Fruit fly (Drosophila melanogaster) whole organism, embryonic: ENCODE results near the gene CG43407.

Experiments used
- Ada2b ChIP-seq: fragments of 200-800 bp; sonication (Bioruptor generic); IDR thresholded peaks from 2 replicates; pipeline ENCODE4 v1.3.6; 2022; ENCODE audit warnings: missing biosample characterization, missing genetic modification characterization
- Antp ChIP-seq: fragments of 200-800 bp; sonication (Bioruptor generic); optimal IDR thresholded peaks from 3 replicates; lab custom pipeline; 2016; ENCODE audit warnings: missing biosample characterization, missing genetic modification characterization
- Blimp-1 ChIP-seq: fragments of 200-800 bp; sonication (Bioruptor generic); optimal IDR thresholded peaks from 3 replicates; lab custom pipeline; 2018; ENCODE audit warnings: missing biosample characterization, missing genetic modification characterization, mild to moderate bottlenecking, moderate library complexity, missing genetic modification reagents
- CG10147 ChIP-seq: fragments of 200-800 bp; sonication (Bioruptor generic); optimal IDR thresholded peaks from 2 replicates; lab custom pipeline; 2019; ENCODE audit warnings: missing biosample characterization, mild to moderate bottlenecking, missing genetic modification characterization, moderate library complexity
- CG1024 ChIP-seq: fragments of 200-800 bp; sonication (Bioruptor generic); IDR thresholded peaks from 2 replicates; pipeline ENCODE4 v1.3.6; 2022; ENCODE audit warnings: missing biosample characterization, missing genetic modification characterization
- CG10431 ChIP-seq: fragments of 200-800 bp; sonication (Bioruptor generic); optimal IDR thresholded peaks from 3 replicates; lab custom pipeline; 2018; ENCODE audit warnings: missing biosample characterization, mild to moderate bottlenecking, missing genetic modification characterization
- CG11560 ChIP-seq: fragments of 200-800 bp; sonication (Bioruptor generic); IDR thresholded peaks from 3 replicates; pipeline ENCODE4 v1.3.6; 2022; ENCODE audit warnings: missing biosample characterization, missing genetic modification characterization
- CG12071 ChIP-seq: fragments of 200-800 bp; sonication (Bioruptor generic); optimal IDR thresholded peaks from 3 replicates; lab custom pipeline; 2018; ENCODE audit warnings: missing biosample characterization, mild to moderate bottlenecking, missing genetic modification characterization
- CG13894 ChIP-seq: fragments of 200-800 bp; sonication (Bioruptor generic); optimal IDR thresholded peaks from 3 replicates; lab custom pipeline; 2018; ENCODE audit warnings: missing biosample characterization, mild to moderate bottlenecking, missing genetic modification characterization, moderate library complexity
- CG14441 ChIP-seq: fragments of 200-800 bp; sonication (Bioruptor generic); IDR thresholded peaks from 2 replicates; pipeline ENCODE4 v1.3.6; 2022; ENCODE audit warnings: missing biosample characterization, missing genetic modification characterization
- CG2202 ChIP-seq: fragments of 200-800 bp; sonication (Bioruptor generic); optimal IDR thresholded peaks from 2 replicates; lab custom pipeline; 2018; ENCODE audit warnings: missing biosample characterization, mild to moderate bottlenecking, missing genetic modification characterization
- CG31224 ChIP-seq: fragments of 200-800 bp; sonication (Bioruptor generic); IDR thresholded peaks from 2 replicates; pipeline ENCODE4 v1.3.6; 2022; ENCODE audit warnings: missing biosample characterization, missing genetic modification characterization
- CG6254 ChIP-seq: fragments of 200-800 bp; sonication (Bioruptor generic); optimal IDR thresholded peaks from 3 replicates; lab custom pipeline; 2017; ENCODE audit warnings: mild to moderate bottlenecking, missing biosample characterization, missing genetic modification reagents, missing genetic modification characterization
- CG6765 ChIP-seq: fragments of 200-800 bp; sonication (Bioruptor generic); optimal IDR thresholded peaks from 3 replicates; lab custom pipeline; 2017; ENCODE audit warnings: missing biosample characterization, mild to moderate bottlenecking, missing genetic modification characterization
- CG6791 ChIP-seq: fragments of 200-800 bp; sonication (Bioruptor generic); IDR thresholded peaks from 3 replicates; pipeline ENCODE4 v1.3.6; 2022; ENCODE audit warnings: missing biosample characterization, missing genetic modification characterization; ENCODE audit not compliant: partially characterized antibody
- CG8359 ChIP-seq: fragments of 200-800 bp; sonication (Bioruptor generic); optimal IDR thresholded peaks from 2 replicates; lab custom pipeline; 2017; ENCODE audit warnings: missing biosample characterization, mild to moderate bottlenecking, missing genetic modification characterization, borderline replicate concordance
- CG8924 ChIP-seq: fragments of 200-800 bp; optimal IDR thresholded peaks from 3 replicates; lab custom pipeline; 2019; ENCODE audit warnings: missing biosample characterization, mild to moderate bottlenecking, missing genetic modification characterization, moderate library complexity
- CG9609 ChIP-seq: fragments of 200-800 bp; sonication (Bioruptor generic); optimal IDR thresholded peaks from 3 replicates; lab custom pipeline; 2016; ENCODE audit warnings: missing biosample characterization, missing genetic modification characterization
- CG9876 ChIP-seq: fragments of 200-800 bp; sonication (Bioruptor generic); optimal IDR thresholded peaks from 2 replicates; lab custom pipeline; 2016; ENCODE audit warnings: missing biosample characterization, missing genetic modification characterization
- CHES-1-like ChIP-seq: fragments of 200-800 bp; sonication (Bioruptor generic); optimal IDR thresholded peaks from 2 replicates; lab custom pipeline; 2016; ENCODE audit warnings: missing biosample characterization, missing genetic modification characterization
- D19A ChIP-seq: fragments of 200-800 bp; optimal IDR thresholded peaks from 3 replicates; lab custom pipeline; 2019; ENCODE audit warnings: missing biosample characterization, mild to moderate bottlenecking, missing genetic modification characterization, moderate library complexity
- D19B ChIP-seq: fragments of 200-800 bp; sonication (Bioruptor generic); optimal IDR thresholded peaks from 2 replicates; lab custom pipeline; 2017; ENCODE audit warnings: missing biosample characterization, mild to moderate bottlenecking, missing genetic modification characterization
- Dad ChIP-seq: fragments of 200-800 bp; sonication (Bioruptor generic); optimal IDR thresholded peaks from 3 replicates; lab custom pipeline; 2016; ENCODE audit warnings: missing biosample characterization, missing genetic modification characterization
- Hey ChIP-seq: fragments of 200-800 bp; sonication (Bioruptor generic); optimal IDR thresholded peaks from 3 replicates; lab custom pipeline; 2018; ENCODE audit warnings: missing biosample characterization, mild to moderate bottlenecking, missing genetic modification characterization
- Lpt ChIP-seq: fragments of >200 bp; optimal IDR thresholded peaks from 2 replicates; lab custom pipeline; 2018; ENCODE audit warnings: missing biosample characterization, missing genetic modification characterization
- NC2α ChIP-seq: fragments of 200-800 bp; sonication (Bioruptor generic); optimal IDR thresholded peaks from 2 replicates; lab custom pipeline; 2016; ENCODE audit warnings: missing biosample characterization, missing genetic modification characterization
- Pdp1 ChIP-seq, 2 experiments: fragments of 200-800 bp; sonication (Bioruptor generic); optimal IDR thresholded peaks; 3 replicates each; lab custom pipeline; 2016; ENCODE audit warnings: missing biosample characterization in 2 of 2, missing genetic modification characterization in 2 of 2, mild to moderate bottlenecking in 1 of 2, moderate library complexity in 1 of 2
- Taf1 ChIP-seq: fragments of 200-800 bp; sonication (Bioruptor generic); IDR thresholded peaks from 2 replicates; pipeline ENCODE4 v1.3.6; 2022; ENCODE audit warnings: missing biosample characterization, missing genetic modification characterization
- amos ChIP-seq: fragments of 200-800 bp; sonication (Bioruptor generic); IDR thresholded peaks from 2 replicates; pipeline ENCODE4 v1.3.6; 2022; ENCODE audit warnings: missing biosample characterization, missing genetic modification characterization; ENCODE audit not compliant: partially characterized antibody
- caup ChIP-seq: fragments of 200-800 bp; sonication (Bioruptor generic); optimal IDR thresholded peaks from 3 replicates; lab custom pipeline; 2017; ENCODE audit warnings: missing biosample characterization, mild to moderate bottlenecking, missing genetic modification characterization, moderate library complexity; ENCODE audit not compliant: severe bottlenecking
- ci ChIP-seq: fragments of 200-800 bp; sonication (Bioruptor generic); IDR thresholded peaks from 3 replicates; pipeline ENCODE4 v1.3.6; 2022; ENCODE audit warnings: missing biosample characterization, missing genetic modification characterization
- crol ChIP-seq: fragments of 200-800 bp; sonication (Bioruptor generic); IDR thresholded peaks from 2 replicates; pipeline ENCODE4 v1.3.6; 2022; ENCODE audit warnings: missing biosample characterization, missing genetic modification characterization
- da ChIP-seq: fragments of 200-800 bp; sonication (Bioruptor generic); optimal IDR thresholded peaks from 2 replicates; lab custom pipeline; 2016; ENCODE audit warnings: missing biosample characterization, missing genetic modification characterization
- dan ChIP-seq: fragments of 200-800 bp; sonication (Bioruptor generic); IDR thresholded peaks from 2 replicates; pipeline ENCODE4 v1.3.6; 2022; ENCODE audit warnings: missing biosample characterization, missing genetic modification characterization
- dati ChIP-seq: fragments of 200-800 bp; sonication (Bioruptor generic); IDR thresholded peaks from 2 replicates; pipeline ENCODE4 v1.3.6; 2022; ENCODE audit warnings: missing biosample characterization, missing genetic modification characterization
- dmrt99B ChIP-seq: fragments of 200-800 bp; sonication (Bioruptor generic); optimal IDR thresholded peaks from 2 replicates; lab custom pipeline; 2018; ENCODE audit warnings: missing biosample characterization, mild to moderate bottlenecking, missing genetic modification characterization, moderate library complexity
- gem ChIP-seq: fragments of 200-800 bp; sonication (Bioruptor generic); optimal IDR thresholded peaks from 2 replicates; lab custom pipeline; 2019; ENCODE audit warnings: missing biosample characterization, mild to moderate bottlenecking, missing genetic modification characterization, moderate library complexity
- gsb-n ChIP-seq: fragments of 200-800 bp; sonication (Bioruptor generic); optimal IDR thresholded peaks from 3 replicates; lab custom pipeline; 2018; ENCODE audit warnings: missing biosample characterization, mild to moderate bottlenecking, missing genetic modification characterization
- gt ChIP-seq: fragments of 200-800 bp; sonication (Bioruptor generic); IDR thresholded peaks from 2 replicates; pipeline ENCODE4 v1.3.6; 2022; ENCODE audit warnings: missing biosample characterization, missing genetic modification characterization
- inv ChIP-seq: fragments of 200-800 bp; sonication (Bioruptor generic); IDR thresholded peaks from 2 replicates; pipeline ENCODE4 v1.3.6; 2022; ENCODE audit warnings: missing biosample characterization, missing genetic modification characterization; ENCODE audit not compliant: partially characterized antibody
- mld ChIP-seq: fragments of 200-800 bp; sonication (Bioruptor generic); IDR thresholded peaks from 3 replicates; pipeline ENCODE4 v1.3.6; 2022; ENCODE audit warnings: missing biosample characterization, missing genetic modification characterization; ENCODE audit not compliant: partially characterized antibody
- nmo ChIP-seq: fragments of 200-800 bp; sonication (Bioruptor generic); optimal IDR thresholded peaks from 2 replicates; lab custom pipeline; 2018; ENCODE audit warnings: missing biosample characterization, mild to moderate bottlenecking, missing genetic modification characterization, moderate library complexity
- org-1 ChIP-seq: fragments of 200-800 bp; sonication (Bioruptor generic); optimal IDR thresholded peaks from 2 replicates; lab custom pipeline; 2017; ENCODE audit warnings: missing biosample characterization, missing genetic modification characterization
- pita ChIP-seq: fragments of 200-800 bp; sonication (Bioruptor generic); optimal IDR thresholded peaks from 2 replicates; lab custom pipeline; 2017; ENCODE audit warnings: missing biosample characterization, mild to moderate bottlenecking, missing genetic modification characterization
- pros ChIP-seq: fragments of 200-800 bp; sonication (Bioruptor generic); optimal IDR thresholded peaks from 3 replicates; lab custom pipeline; 2019; ENCODE audit warnings: missing biosample characterization, mild to moderate bottlenecking, missing genetic modification characterization, moderate library complexity
- sc ChIP-seq, 3 experiments: fragments of >200 bp in 2 of 3; fragments of 200-800 bp in 1 of 3; sonication (Bioruptor generic) in 1 of 3; optimal IDR thresholded peaks; 2 replicates in 2 of 3; 3 replicates in 1 of 3; lab custom pipeline; 2017; ENCODE audit warnings: mild to moderate bottlenecking in 1 of 3, missing biosample characterization in 1 of 3, missing genetic modification characterization in 1 of 3, missing genetic modification reagents in 1 of 3
- slp2 ChIP-seq: fragments of 200-800 bp; sonication (Bioruptor generic); optimal IDR thresholded peaks from 2 replicates; lab custom pipeline; 2016; ENCODE audit warnings: missing biosample characterization, missing genetic modification characterization
- tgo ChIP-seq: fragments of 200-800 bp; sonication (Bioruptor generic); IDR thresholded peaks from 3 replicates; pipeline ENCODE4 v1.3.6; 2022; ENCODE audit warnings: missing biosample characterization, missing genetic modification characterization
- zfh1 ChIP-seq: fragments of 200-800 bp; sonication (Bioruptor generic); IDR thresholded peaks from 3 replicates; pipeline ENCODE4 v1.3.6; 2022; ENCODE audit warnings: missing biosample characterization, missing genetic modification characterization

CG43407 gene

DNA sequence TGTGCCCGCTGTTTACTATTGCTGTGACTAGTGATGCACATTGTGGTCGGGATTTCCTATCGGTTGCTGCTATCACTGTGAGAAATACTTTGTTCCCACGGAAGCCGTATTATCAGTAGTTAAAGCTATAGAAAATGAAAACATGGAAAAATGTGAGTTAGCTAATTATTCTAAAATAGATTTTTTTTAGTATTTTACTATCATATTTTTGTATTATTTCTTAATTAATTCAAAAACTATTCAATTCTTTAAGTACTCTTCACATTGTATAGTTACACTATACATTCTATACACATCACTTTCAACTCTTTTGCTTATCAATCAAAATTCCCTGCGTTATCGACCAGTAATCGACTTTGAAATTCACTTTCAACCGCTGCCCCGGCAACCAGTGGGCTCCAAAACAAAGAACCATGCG is 44.5 kb upstream of the CG43407 start, which contains the start of the genes Naxd and CG14079 (continued):
- TF ChIP-seq mld (GFP tag; lab: Robert Waterston, UW) (no peak), CG10147 (no peak), Blimp-1 (GFP tag; lab: Kevin White, UChicago) (peak; percentile 60), pros (GFP tag; lab: Kevin White, UChicago) (no peak), CG31224 (GFP tag; lab: Robert Waterston, UW) (0 out of 2 replicates have a peak, but pooled peaks have one; percentile 29), CG9876 (GFP tag; lab: Kevin White, UChicago) (no peak), Lpt (GFP tag; lab: Kevin White, UChicago) (no peak), gt (GFP tag; lab: Robert Waterston, UW) (0 out of 2 replicates have a peak, but pooled peaks have one; percentile 10), dmrt99B (tag; lab: Kevin White, UChicago) (peak; percentile 70), inv (GFP tag; lab: Robert Waterston, UW) (no peak; the same call in 1 of the 2 replicates), tgo (peak; percentile 60; the same call in 2 of the 3 replicates), amos (GFP tag; lab: Robert Waterston, UW) (no peak; the same call in 1 of the 2 replicates), CHES-1-like (GFP tag; lab: Kevin White, UChicago) (peak; percentile 24), CG11560 (tag; lab: Robert Waterston, UW) (0 out of 3 replicates have a peak, but pooled peaks have one; percentile 31), NC2α (no peak), Pdp1 (GFP tag; optimal IDR thresholded peaks at IDR 0.05; lab: Kevin White, UChicago) (peak; percentile 34 to 60), slp2 (GFP tag; lab: Kevin White, UChicago) (no peak), crol (GFP tag; lab: Robert Waterston, UW) (no peak), CG13894 (tag; lab: Kevin White, UChicago) (no peak), caup (GFP tag; lab: Kevin White, UChicago) (peak; percentile 23), CG12071 (GFP tag; lab: Kevin White, UChicago) (no peak), Ada2b (GFP tag; lab: Robert Waterston, UW) (peak; percentile 35; the same call in 1 of the 2 replicates), dati (no peak), CG2202 (tag; lab: Kevin White, UChicago) (peak; percentile 28), sc (optimal IDR thresholded peaks at IDR 0.05; lab: Kevin White, UChicago) (no peak), sc (GFP tag; optimal IDR thresholded peaks at IDR 0.05; lab: Kevin White, UChicago) (peak; percentile 15), org-1 (GFP tag; lab: Kevin White, UChicago) (no peak), nmo (peak; percentile 85), pita (no peak), CG6765 (GFP tag; lab: Kevin White, UChicago) (no peak), CG6254 (GFP tag; lab: Kevin White, UChicago) (no peak), D19A (tag; lab: Kevin White, UChicago) (peak; percentile 55), gem (tag; lab: Kevin White, UChicago) (peak; percentile 89), Hey (tag; lab: Kevin White, UChicago) (no peak), CG9609 (GFP tag; lab: Kevin White, UChicago) (peak; percentile 21), CG14441 (GFP tag; lab: Robert Waterston, UW) (peak; percentile 56), Antp (GFP tag; lab: Kevin White, UChicago) (peak; percentile 41), ci (GFP tag; lab: Robert Waterston, UW) (peak; percentile 78), D19B (no peak), dan (GFP tag; lab: Robert Waterston, UW) (no peak), zfh1 (peak; percentile 55; the same call in 2 of the 3 replicates), CG6791 (GFP tag; lab: Robert Waterston, UW) (no peak), gsb-n (tag; lab: Kevin White, UChicago) (peak; percentile 55), da (no peak), CG10431 (GFP tag; lab: Kevin White, UChicago) (no peak), Dad (GFP tag; lab: Kevin White, UChicago) (no peak), CG8924 (peak; percentile 48), Taf1 (GFP tag; lab: Robert Waterston, UW) (no peak), CG8359 (GFP tag; lab: Kevin White, UChicago) (no peak), CG1024 (GFP tag; lab: Robert Waterston, UW) (no peak)
